Worm (Caenorhabditis elegans): ENCODE data around the gene sup-10.

Gene sup-10

ce11 chrX:17479694-17480574 lies 48.2 kb upstream of the sup-10 start (continued):
- TF ChIP-seq zfh-2 (GFP tag; conservative IDR thresholded peaks at IDR 0.05) (peak; percentile 100), hmg-20 (GFP tag; IDR thresholded peaks at IDR 0.05) (peak; percentile 4; the same call in 1 of the 2 replicates), athp-1 (tag; optimal IDR thresholded peaks at IDR 0.05) (peak; percentile 67), lag-1 (GFP tag; IDR thresholded peaks at IDR 0.05) (no peak), attf-6 (GFP tag; IDR thresholded peaks at IDR 0.05) (no peak), dox-1 (GFP tag; IDR thresholded peaks at IDR 0.05) (peak; percentile 84), rec-8 (tag; optimal IDR thresholded peaks at IDR 0.05) (no peak), attf-5 (GFP tag; optimal IDR thresholded peaks at IDR 0.05) (peak; percentile 75), ztf-3 (GFP tag; optimal IDR thresholded peaks at IDR 0.05) (peak; percentile 63), B0261.1 (tag; optimal IDR thresholded peaks at IDR 0.05) (peak; percentile 6), F37B4.10 (GFP tag; IDR thresholded peaks at IDR 0.05) (0 out of 2 replicates have a peak, but pooled peaks have one; percentile 6), ceh-27 (GFP tag; optimal IDR thresholded peaks at IDR 0.05) (peak; percentile 88), ekl-4 (GFP tag; IDR thresholded peaks at IDR 0.05) (peak; percentile 77), K12H6.12 (tag; optimal IDR thresholded peaks at IDR 0.05) (peak; percentile 93), chd-7 (tag; optimal IDR thresholded peaks at IDR 0.05) (peak; percentile 91), nhr-90 (tag; optimal IDR thresholded peaks at IDR 0.05) (peak; percentile 50), C06A6.2 (GFP tag; conservative IDR thresholded peaks at IDR 0.05) (no peak; the same call in 1 of the 2 replicates), F33H1.4 (GFP tag; IDR thresholded peaks at IDR 0.05) (no peak), bed-1 (GFP tag; IDR thresholded peaks at IDR 0.05) (no peak), ceh-100 (GFP tag; IDR thresholded peaks at IDR 0.05) (peak; percentile 8; the same call in 1 of the 2 replicates), bed-2 (GFP tag; IDR thresholded peaks at IDR 0.05) (peak; percentile 27; the same call in 1 of the 2 replicates), sea-2 (GFP tag; IDR thresholded peaks at IDR 0.05) (no peak), unc-62 (GFP tag; optimal IDR thresholded peaks at IDR 0.05) (no peak), somi-1 (GFP tag; optimal IDR thresholded peaks at IDR 0.05) (peak; percentile 86), gei-17 (GFP tag; optimal IDR thresholded peaks at IDR 0.05) (peak; percentile 81), nfyb-1 (GFP tag; IDR thresholded peaks at IDR 0.05) (peak; percentile 87)

- TF ChIP-seq F57C9.4 (tag; optimal IDR thresholded peaks at IDR 0.05): no peak
- peak; percentile 64; the same call in 1 of the 2 replicates for TF ChIP-seq nfyb-1 (GFP tag; IDR thresholded peaks at IDR 0.05)
- TF ChIP-seq F49E8.2 (tag; optimal IDR thresholded peaks at IDR 0.05; ENCODE audit: insufficient read depth): no peak
- TF ChIP-seq tlf-1 (GFP tag; optimal IDR thresholded peaks at IDR 0.05): no peak
- TF ChIP-seq ceh-91 (GFP tag; IDR thresholded peaks at IDR 0.05): no peak
- no peak for TF ChIP-seq nhr-90 (tag; optimal IDR thresholded peaks at IDR 0.05)
- no peak for TF ChIP-seq lsl-1 (GFP tag; optimal IDR thresholded peaks at IDR 0.05)
- TF ChIP-seq ekl-4 (GFP tag; IDR thresholded peaks at IDR 0.05): no peak
- TF ChIP-seq ztf-3 (GFP tag; optimal IDR thresholded peaks at IDR 0.05): no peak
- no peak for TF ChIP-seq cebp-1 (GFP tag; IDR thresholded peaks at IDR 0.05)
- peak; percentile 69 for TF ChIP-seq cebp-1 (tag; optimal IDR thresholded peaks at IDR 0.05)
- no peak for TF ChIP-seq lin-54 (GFP tag; optimal IDR thresholded peaks at IDR 0.05)
- TF ChIP-seq F39B2.1 (GFP tag; IDR thresholded peaks at IDR 0.05): no peak
- no peak for TF ChIP-seq somi-1 (GFP tag; optimal IDR thresholded peaks at IDR 0.05)
- no peak for TF ChIP-seq pha-4 (tag; optimal IDR thresholded peaks at IDR 0.05)
- 0 out of 2 replicates have a peak, but pooled peaks have one; percentile 6 for TF ChIP-seq pbrm-1 (GFP tag; IDR thresholded peaks at IDR 0.05)
- TF ChIP-seq egl-44 (GFP tag; IDR thresholded peaks at IDR 0.05): no peak
- TF ChIP-seq ets-4 (GFP tag; optimal IDR thresholded peaks at IDR 0.05): no peak
- no peak for TF ChIP-seq snpc-1.3 (tag; optimal IDR thresholded peaks at IDR 0.05; ENCODE audit: insufficient read depth)
- peak; percentile 22 for TF ChIP-seq repo-1 (tag; optimal IDR thresholded peaks at IDR 0.05)
- TF ChIP-seq C06A6.2 (GFP tag; conservative IDR thresholded peaks at IDR 0.05): no peak
- TF ChIP-seq ceh-100 (GFP tag; IDR thresholded peaks at IDR 0.05): no peak
- TF ChIP-seq F52B5.7 (tag; optimal IDR thresholded peaks at IDR 0.05): no peak
- TF ChIP-seq F10E7.11 (tag; optimal IDR thresholded peaks at IDR 0.05): no peak
- TF ChIP-seq dpl-1 (GFP tag; optimal IDR thresholded peaks at IDR 0.05): no peak
- TF ChIP-seq egrh-3 (GFP tag; IDR thresholded peaks at IDR 0.05): no peak
Measured at ce11 chrX:17481892-17482515, 46.1 kb upstream of the sup-10 start.

Data from whole organism, young adult.